Fruit fly (Drosophila melanogaster) whole organism, wandering third instar larva: ENCODE results near the gene Argk2.

ENCODE experiments used
- Abd-B ChIP-seq: fragments of >200 bp; optimal IDR thresholded peaks from 2 replicates; lab custom pipeline; 2017; ENCODE audit warnings: missing biosample characterization, missing genetic modification characterization
- CG32264 ChIP-seq: fragments of 200-800 bp; sonication (Bioruptor generic); optimal IDR thresholded peaks from 2 replicates; lab custom pipeline; 2016; ENCODE audit warnings: missing biosample characterization, missing genetic modification characterization
- CG9705 ChIP-seq: fragments of 200-800 bp; sonication (Bioruptor generic); optimal IDR thresholded peaks from 2 replicates; lab custom pipeline; 2018; ENCODE audit warnings: missing biosample characterization, mild to moderate bottlenecking, missing genetic modification characterization
- CrebA ChIP-seq: fragments of 200-800 bp; sonication (Bioruptor generic); optimal IDR thresholded peaks from 2 replicates; lab custom pipeline; 2016; ENCODE audit warnings: missing biosample characterization, mild to moderate bottlenecking, missing genetic modification characterization, borderline replicate concordance
- Dif ChIP-seq: fragments of 200-275, 200-300 bp; sonication (Bioruptor generic); optimal IDR thresholded peaks from 2 replicates; lab custom pipeline; 2018; ENCODE audit warnings: missing biosample characterization, missing genetic modification characterization; ENCODE audit not compliant: partially characterized antibody
- GATAd ChIP-seq: sonication (Bioruptor generic); optimal IDR thresholded peaks from 2 replicates; lab custom pipeline; 2016; ENCODE audit warnings: missing biosample characterization, missing genetic modification characterization
- HLH106 ChIP-seq: fragments of 200-800 bp; optimal IDR thresholded peaks from 3 replicates; lab custom pipeline; 2019; ENCODE audit warnings: missing biosample characterization, mild to moderate bottlenecking, missing genetic modification characterization, moderate library complexity
- Hnf4 ChIP-seq: fragments of 200-800 bp; sonication (Bioruptor generic); optimal IDR thresholded peaks from 2 replicates; lab custom pipeline; 2016; ENCODE audit warnings: missing biosample characterization, mild to moderate bottlenecking, missing genetic modification characterization
- Hr83 ChIP-seq: fragments of 200-300 bp; sonication (Bioruptor generic); optimal IDR thresholded peaks from 2 replicates; lab custom pipeline; 2016; ENCODE audit warnings: missing biosample characterization, mild to moderate bottlenecking, missing genetic modification characterization, moderate library complexity; ENCODE audit not compliant: poor library complexity, severe bottlenecking
- Jra ChIP-seq: sonication (Bioruptor generic); optimal IDR thresholded peaks from 2 replicates; lab custom pipeline; 2016; ENCODE audit warnings: missing biosample characterization, missing genetic modification characterization
- Mio ChIP-seq: sonication (Bioruptor generic); optimal IDR thresholded peaks from 2 replicates; lab custom pipeline; 2016; ENCODE audit warnings: missing biosample characterization, missing genetic modification characterization
- Myc ChIP-seq: fragments of >200 bp; optimal IDR thresholded peaks from 2 replicates; lab custom pipeline; 2017
- N ChIP-seq: fragments of >200 bp; optimal IDR thresholded peaks from 2 replicates; lab custom pipeline; 2018; ENCODE audit warnings: missing biosample characterization, missing external identifiers, missing genetic modification characterization
- OdsH ChIP-seq: fragments of 200-800 bp; sonication (Bioruptor generic); optimal IDR thresholded peaks from 2 replicates; lab custom pipeline; 2016; ENCODE audit warnings: missing biosample characterization, mild to moderate bottlenecking, missing genetic modification characterization
- Sp1 ChIP-seq: fragments of 200-800 bp; sonication (Bioruptor generic); optimal IDR thresholded peaks from 3 replicates; lab custom pipeline; 2019; ENCODE audit warnings: missing biosample characterization, mild to moderate bottlenecking, missing genetic modification characterization, moderate library complexity
- Vsx2 ChIP-seq: fragments of 200-300, 225-300 bp; sonication (Bioruptor generic); optimal IDR thresholded peaks from 2 replicates; lab custom pipeline; 2018; ENCODE audit warnings: missing biosample characterization, missing genetic modification characterization; ENCODE audit not compliant: partially characterized antibody
- br ChIP-seq: fragments of 200-800 bp; sonication (Bioruptor generic); optimal IDR thresholded peaks from 2 replicates; lab custom pipeline; 2016; ENCODE audit warnings: missing biosample characterization, missing genetic modification characterization
- brk ChIP-seq: fragments of 200-800 bp; sonication (Bioruptor generic); optimal IDR thresholded peaks from 2 replicates; lab custom pipeline; 2016; ENCODE audit warnings: missing biosample characterization, mild to moderate bottlenecking, missing genetic modification characterization
- dl ChIP-seq, 2 experiments: fragments of 175-275, 200-275 bp in 1 of 2; fragments of 200-275 bp in 1 of 2; sonication (Bioruptor generic); optimal IDR thresholded peaks; lab custom pipeline; 2018; ENCODE audit warnings: mild to moderate bottlenecking in 2 of 2, missing biosample characterization in 2 of 2, missing genetic modification characterization in 2 of 2, moderate library complexity in 2 of 2; ENCODE audit not compliant: partially characterized antibody in 2 of 2, insufficient read depth in 1 of 2
- dmrt93B ChIP-seq: fragments of 200-800 bp; sonication (Bioruptor generic); optimal IDR thresholded peaks from 2 replicates; lab custom pipeline; 2018; ENCODE audit warnings: missing biosample characterization, mild to moderate bottlenecking, missing genetic modification characterization
- dsf ChIP-seq: sonication (Bioruptor generic); optimal IDR thresholded peaks from 2 replicates; lab custom pipeline; 2016; ENCODE audit warnings: missing biosample characterization, missing genetic modification characterization, borderline replicate concordance
- ey ChIP-seq: fragments of 200-800 bp; sonication (Bioruptor generic); optimal IDR thresholded peaks from 2 replicates; lab custom pipeline; 2016; ENCODE audit warnings: missing biosample characterization, missing genetic modification characterization
- foxo ChIP-seq, 2 experiments: fragments of 200-800 bp; sonication (Bioruptor generic); optimal IDR thresholded peaks; 2 replicates in 1 of 2; 3 replicates in 1 of 2; lab custom pipeline; 2016 to 2017; ENCODE audit warnings: missing biosample characterization in 2 of 2, missing genetic modification characterization in 2 of 2
- fru ChIP-seq: fragments of 200-800 bp; sonication (Bioruptor generic); optimal IDR thresholded peaks from 3 replicates; lab custom pipeline; 2016; ENCODE audit warnings: missing biosample characterization, mild to moderate bottlenecking, missing genetic modification characterization
- h ChIP-seq: fragments of 200-800 bp; sonication (Bioruptor generic); optimal IDR thresholded peaks from 3 replicates; lab custom pipeline; 2016; ENCODE audit warnings: missing biosample characterization, mild to moderate bottlenecking, missing genetic modification characterization
- jim ChIP-seq: fragments of 175-275, 200-325 bp; sonication (Bioruptor generic); optimal IDR thresholded peaks from 2 replicates; lab custom pipeline; 2016; ENCODE audit warnings: missing biosample characterization, mild to moderate bottlenecking, missing genetic modification characterization
- lola ChIP-seq: fragments of >200 bp; optimal IDR thresholded peaks from 2 replicates; lab custom pipeline; 2017; ENCODE audit warnings: missing biosample characterization, missing genetic modification characterization
- pan ChIP-seq: fragments of >200 bp; optimal IDR thresholded peaks from 2 replicates; lab custom pipeline; 2017
- psq ChIP-seq: fragments of 200-800 bp; sonication (Bioruptor generic); optimal IDR thresholded peaks from 3 replicates; lab custom pipeline; 2017; ENCODE audit warnings: missing biosample characterization, mild to moderate bottlenecking, missing genetic modification characterization, moderate library complexity
- rgr ChIP-seq: fragments of 200-800 bp; sonication (Bioruptor generic); optimal IDR thresholded peaks from 3 replicates; lab custom pipeline; 2016; ENCODE audit warnings: missing biosample characterization, mild to moderate bottlenecking, missing genetic modification characterization
- sage ChIP-seq: fragments of 200-800 bp; sonication (Bioruptor generic); optimal IDR thresholded peaks from 2 replicates; lab custom pipeline; 2016; ENCODE audit warnings: missing biosample characterization, mild to moderate bottlenecking, missing genetic modification characterization
- sv ChIP-seq: fragments of 200-800 bp; sonication (Bioruptor generic); optimal IDR thresholded peaks from 3 replicates; lab custom pipeline; 2016; ENCODE audit warnings: missing biosample characterization, missing genetic modification characterization
- woc ChIP-seq: sonication (Bioruptor generic); optimal IDR thresholded peaks from 2 replicates; lab custom pipeline; 2016; ENCODE audit warnings: missing biosample characterization, mild to moderate bottlenecking, missing genetic modification characterization

The Argk2 gene

dm6 chr3L:9052798-9053541, 5.7 kb downstream of the Argk2 start:
- TF ChIP-seq pan (lab: Kevin White, UChicago), result no peak
- no peak for TF ChIP-seq jim
- no peak for TF ChIP-seq Hnf4 (GFP tag; lab: Kevin White, UChicago)
- TF ChIP-seq dl (GFP tag; optimal IDR thresholded peaks at IDR 0.05; lab: Kevin White, UChicago; ENCODE audit: insufficient read depth in 1 of 2, partially characterized antibody in 2 of 2), result no peak
- no peak for TF ChIP-seq CG32264 (GFP tag; lab: Kevin White, UChicago)
- TF ChIP-seq Abd-B (GFP tag; lab: Kevin White, UChicago), result no peak
- no peak for TF ChIP-seq Hr83 (GFP tag; lab: Kevin White, UChicago)
- no peak for TF ChIP-seq CrebA (GFP tag; lab: Kevin White, UChicago)
- TF ChIP-seq woc (GFP tag; lab: Kevin White, UChicago), result no peak
- TF ChIP-seq brk (GFP tag; lab: Kevin White, UChicago), result no peak
- TF ChIP-seq sv (GFP tag; lab: Kevin White, UChicago), result no peak
- no peak for TF ChIP-seq dmrt93B

- TF ChIP-seq fru (GFP tag; lab: Kevin White, UChicago), result no peak
- no peak for TF ChIP-seq Dif (GFP tag; lab: Kevin White, UChicago)
- TF ChIP-seq GATAd, result no peak
- no peak for TF ChIP-seq Hr83 (GFP tag; lab: Kevin White, UChicago)
- TF ChIP-seq Myc, result no peak
- no peak for TF ChIP-seq Jra
- TF ChIP-seq dmrt93B, result no peak
- no peak for TF ChIP-seq ey (GFP tag; lab: Kevin White, UChicago)
- no peak for TF ChIP-seq Abd-B (GFP tag; lab: Kevin White, UChicago)
- no peak for TF ChIP-seq h (GFP tag; lab: Kevin White, UChicago)
- no peak for TF ChIP-seq woc (GFP tag; lab: Kevin White, UChicago)
- TF ChIP-seq sage (GFP tag; lab: Kevin White, UChicago), result no peak
- no peak for TF ChIP-seq pan (lab: Kevin White, UChicago)
- no peak for TF ChIP-seq jim
- TF ChIP-seq Mio, result no peak
- TF ChIP-seq rgr, result no peak
Measured at dm6 chr3L:9054239-9054638, 7.0 kb downstream of the Argk2 start.

- TF ChIP-seq brk (GFP tag; lab: Kevin White, UChicago) (peak; percentile 5), Hr83 (GFP tag; lab: Kevin White, UChicago) (no peak)
- TF ChIP-seq, all 38 proteins: peak for 1
Measured at dm6 chr3L:9054822-9055407, 7.7 kb downstream of the Argk2 start.

- TF ChIP-seq Dif (GFP tag; lab: Kevin White, UChicago), result peak; percentile 22
- TF ChIP-seq br (GFP tag; lab: Kevin White, UChicago), result no peak
- peak; percentile 3 for TF ChIP-seq Vsx2 (GFP tag; lab: Kevin White, UChicago)
- TF ChIP-seq, all 38 proteins: peak for 2
Measured at dm6 chr3L:9055870-9056807, 8.9 kb downstream of the Argk2 start.

dm6 chr3L:9057429-9058088, 10.3 kb downstream of the Argk2 start:
- TF ChIP-seq foxo (GFP tag; optimal IDR thresholded peaks at IDR 0.05; lab: Kevin White, UChicago) (peak in 1 of 2 experiments; percentile 99), lola (GFP tag; lab: Kevin White, UChicago) (no peak), Vsx2 (GFP tag; lab: Kevin White, UChicago) (peak; percentile 34), br (GFP tag; lab: Kevin White, UChicago) (peak; percentile 94), woc (GFP tag; lab: Kevin White, UChicago) (peak; percentile 88), psq (peak; percentile 96), N (GFP tag; lab: Kevin White, UChicago) (no peak), brk (GFP tag; lab: Kevin White, UChicago) (peak; percentile 97), dsf (GFP tag; lab: Kevin White, UChicago) (peak; percentile 88), HLH106 (tag; lab: Kevin White, UChicago) (peak; percentile 99), Hr83 (GFP tag; lab: Kevin White, UChicago) (peak; percentile 39), CG32264 (GFP tag; lab: Kevin White, UChicago) (peak; percentile 75), sage (GFP tag; lab: Kevin White, UChicago) (peak; percentile 96), OdsH (GFP tag; lab: Kevin White, UChicago) (peak; percentile 98), Jra (peak; percentile 93), CrebA (GFP tag; lab: Kevin White, UChicago) (peak; percentile 80), Mio (peak; percentile 52), dl (GFP tag; optimal IDR thresholded peaks at IDR 0.05; lab: Kevin White, UChicago; ENCODE audit: insufficient read depth in 1 of 2, partially characterized antibody in 2 of 2) (peak; percentile 38 to 59), ey (GFP tag; lab: Kevin White, UChicago) (peak; percentile 95), CG9705 (peak; percentile 90), Sp1 (peak; percentile 99)
